Worm (Caenorhabditis elegans): ENCODE data around the gene F40F8.4.

Gene F40F8.4

ce11 chrII:11104162-11104561 is 35.9 kb downstream of the F40F8.4 start, which contains the start of gene C09H10.9:
Gene C09H10.9 (plus strand): TSS chrII:11104462.
- TF ChIP-seq sox-4 (tag; optimal IDR thresholded peaks at IDR 0.05) (no peak), nfya-1 (tag; optimal IDR thresholded peaks at IDR 0.05) (no peak), ceh-34 (tag; optimal IDR thresholded peaks at IDR 0.05) (no peak), tbx-7 (tag; optimal IDR thresholded peaks at IDR 0.05) (no peak), ceh-22 (tag; optimal IDR thresholded peaks at IDR 0.05) (no peak), pha-2 (tag; optimal IDR thresholded peaks at IDR 0.05) (no peak), gmeb-2 (tag; optimal IDR thresholded peaks at IDR 0.05) (no peak)

ce11 chrII:11103657-11104056 is 36.4 kb downstream of the F40F8.4 start, which contains the start of gene C09H10.5:
Gene C09H10.5 (minus strand): TSS chrII:11103757.
- TF ChIP-seq nhr-232 (tag; optimal IDR thresholded peaks at IDR 0.05): no peak
- TF ChIP-seq rnt-1 (tag; optimal IDR thresholded peaks at IDR 0.05): no peak

- TF ChIP-seq sox-2 (GFP tag; IDR thresholded peaks at IDR 0.05): no peak
- peak; percentile 63 for TF ChIP-seq nfya-1 (tag; optimal IDR thresholded peaks at IDR 0.05)
- TF ChIP-seq hlh-30 (tag; optimal IDR thresholded peaks at IDR 0.05; ENCODE audit: insufficient read depth): peak; percentile 66
- no peak for TF ChIP-seq unc-55 (GFP tag; optimal IDR thresholded peaks at IDR 0.05)
- no peak for TF ChIP-seq hlh-6 (tag; optimal IDR thresholded peaks at IDR 0.05)
Measured at ce11 chrII:11103052-11103451, 37.0 kb downstream of the F40F8.4 start.

DNA sequence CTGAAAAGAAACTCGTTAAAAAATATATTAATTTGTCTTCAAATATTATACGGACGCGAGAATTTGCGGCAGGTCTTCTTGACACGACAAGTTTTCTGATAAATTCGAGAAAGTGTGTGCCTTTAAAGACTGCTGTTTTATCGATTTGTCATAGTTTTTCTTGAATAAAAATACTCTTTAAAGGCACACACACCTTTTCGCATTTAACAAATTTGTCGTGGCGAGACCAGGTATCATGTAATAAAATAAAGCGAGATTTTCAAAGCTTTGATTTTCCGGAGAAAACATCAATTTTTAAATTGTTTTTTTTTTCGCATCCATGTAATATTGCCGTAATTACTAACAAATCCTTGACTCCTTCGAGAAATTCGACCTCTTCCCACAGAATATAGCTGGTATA is 38.9 kb downstream of the F40F8.4 start:
- TF ChIP-seq lim-6 (tag; optimal IDR thresholded peaks at IDR 0.05): no peak
- no peak for TF ChIP-seq unc-55 (GFP tag; optimal IDR thresholded peaks at IDR 0.05)

DNA sequence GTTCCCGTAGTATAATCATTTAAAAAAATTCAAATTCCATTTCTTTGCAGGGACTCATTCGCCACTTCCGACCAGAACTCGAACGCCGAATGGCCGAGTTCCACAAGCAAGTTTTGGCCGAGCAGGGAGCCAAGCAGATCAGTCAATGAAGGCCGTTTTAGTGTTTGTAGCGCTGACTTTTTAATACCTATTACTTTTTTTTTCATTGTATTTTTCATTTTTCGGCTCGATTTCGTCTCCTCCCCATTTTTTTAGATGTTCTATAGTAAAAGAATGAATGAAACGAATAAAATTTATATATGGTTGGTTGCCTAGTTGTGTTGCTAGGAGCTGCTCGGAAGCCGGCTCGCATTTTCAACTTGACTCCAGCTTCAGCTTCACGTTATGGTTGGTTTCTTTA is 40.2 kb downstream of the F40F8.4 start, which contains the start of gene C09H10.4:
Gene C09H10.4, plus strand, starts transcription at position 301 of the 400 bp plus-strand sequence.
- TF ChIP-seq ceh-14 (tag; optimal IDR thresholded peaks at IDR 0.05) (no peak), ceh-30 (tag; optimal IDR thresholded peaks at IDR 0.05) (no peak), fkh-6 (tag; optimal IDR thresholded peaks at IDR 0.05) (no peak), T23F11.4 (GFP tag; optimal IDR thresholded peaks at IDR 0.05) (no peak), nfya-1 (tag; optimal IDR thresholded peaks at IDR 0.05) (no peak), fax-1 (tag; optimal IDR thresholded peaks at IDR 0.05) (no peak), unc-42 (tag; optimal IDR thresholded peaks at IDR 0.05) (no peak), odd-2 (tag; optimal IDR thresholded peaks at IDR 0.05) (no peak), pat-9 (tag; optimal IDR thresholded peaks at IDR 0.05) (no peak), K09A11.1 (tag; optimal IDR thresholded peaks at IDR 0.05; ENCODE audit: insufficient read depth) (no peak), pax-1 (tag; optimal IDR thresholded peaks at IDR 0.05) (no peak), hlh-30 (tag; optimal IDR thresholded peaks at IDR 0.05; ENCODE audit: insufficient read depth) (no peak), lin-11 (tag; optimal IDR thresholded peaks at IDR 0.05) (no peak), ztf-16 (tag; optimal IDR thresholded peaks at IDR 0.05) (no peak)

DNA sequence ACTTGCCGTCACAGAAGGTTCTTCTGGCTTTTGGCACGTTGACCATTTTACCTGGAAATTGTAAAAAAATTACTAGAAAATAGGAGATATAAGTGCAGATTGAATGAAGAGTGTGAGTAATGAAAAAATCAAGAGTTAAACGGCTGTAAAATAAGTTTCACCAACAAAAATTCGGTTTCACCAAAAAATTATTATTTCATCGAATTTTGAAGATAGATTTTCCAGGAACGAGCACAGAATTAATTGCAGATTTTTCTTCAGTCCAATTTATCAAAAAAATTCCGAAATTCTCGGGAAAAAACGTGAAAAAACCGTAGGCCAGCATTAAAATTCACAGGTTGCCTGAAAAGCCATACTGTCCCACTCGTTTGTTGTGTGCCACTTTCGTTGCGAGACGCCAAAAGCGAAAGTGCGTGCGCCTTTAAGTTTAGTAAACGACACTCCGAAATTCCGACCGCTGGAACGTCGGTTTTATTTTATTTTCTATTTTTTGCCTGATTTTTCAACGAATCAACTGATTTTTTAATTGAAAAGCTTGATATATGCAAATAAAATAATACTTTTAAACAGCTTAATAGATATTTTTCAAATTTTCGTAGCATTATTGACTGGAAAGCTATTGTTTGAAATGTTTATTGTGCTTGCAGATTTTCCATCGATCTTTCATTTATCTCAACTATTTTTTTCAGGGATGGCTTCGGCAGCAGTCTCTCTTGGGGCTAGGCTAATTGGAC is 42.7 kb downstream of the F40F8.4 start, which contains the start of the genes rpl-36.A and nuo-1:
Gene rpl-36.A, minus strand, starts transcription at position 51 of the 734 bp plus-strand sequence.
Gene nuo-1, plus strand, starts transcription at position 684 of the 734 bp plus-strand sequence.
- TF ChIP-seq ceh-31 (tag; optimal IDR thresholded peaks at IDR 0.05) (peak; percentile 68), unc-55 (GFP tag; optimal IDR thresholded peaks at IDR 0.05) (peak; percentile 62), dve-1 (tag; optimal IDR thresholded peaks at IDR 0.05) (peak; percentile 42), ceh-24 (tag; optimal IDR thresholded peaks at IDR 0.05) (no peak), unc-42 (tag; optimal IDR thresholded peaks at IDR 0.05) (peak; percentile 49), nfya-1 (tag; optimal IDR thresholded peaks at IDR 0.05) (peak; percentile 87), rnt-1 (tag; optimal IDR thresholded peaks at IDR 0.05) (peak; percentile 37), ceh-18 (tag; optimal IDR thresholded peaks at IDR 0.05) (peak; percentile 60), lim-6 (tag; optimal IDR thresholded peaks at IDR 0.05) (no peak), hlh-30 (tag; optimal IDR thresholded peaks at IDR 0.05; ENCODE audit: insufficient read depth) (peak; percentile 20), ceh-34 (tag; optimal IDR thresholded peaks at IDR 0.05) (peak; percentile 51), syd-9 (tag; optimal IDR thresholded peaks at IDR 0.05) (no peak), elt-2 (tag; optimal IDR thresholded peaks at IDR 0.05) (peak; percentile 24)
